Worm (Caenorhabditis elegans): Measurements from ENCODE around the gene Y105C5A.1272.
"Not testable (repeated sequence)": the region's sequence is repeated elsewhere in the genome, so short reads cannot be mapped to it uniquely, and the experiment has no call there.

- not testable (repeated sequence) for TF ChIP-seq med-1 (GFP tag; optimal IDR thresholded peaks at IDR 0.05; ENCODE audit: insufficient read depth); T22C8.4 (GFP tag; IDR thresholded peaks at IDR 0.05); flt-1 (GFP tag; IDR thresholded peaks at IDR 0.05)
These were observed 12.5 kb upstream of the Y105C5A.1272 start, which contains the start of gene Y105C5A.1274 for ce11 chrIV:15634240-15634789.
